Worm (Caenorhabditis elegans) whole organism, L1 larva: Measurements from ENCODE around the gene T28D9.4.

Source experiments
- egl-13 ChIP-seq: sonication (generic microtip); optimal IDR thresholded peaks from 2 replicates; lab custom pipeline; 2016; ENCODE audit warnings: missing genotype, missing genetic modification reagents, missing genetic modification characterization, missing compliant biosample characterization
- elt-3 ChIP-seq, 6 experiments: fragments of 150-350 bp in 1 of 6; sonication (generic microtip); optimal IDR thresholded peaks; 2 replicates each; lab custom pipeline; 2017 to 2018; ENCODE audit warnings: missing biosample characterization in 6 of 6, missing genetic modification characterization in 6 of 6, inconsistent platforms in 1 of 6
- fos-1 ChIP-seq: fragments of 150-350 bp; optimal IDR thresholded peaks from 2 replicates; lab custom pipeline; 2014; ENCODE audit warnings: missing biosample characterization, missing genetic modification characterization
- lin-13 ChIP-seq: fragments of 150-350 bp; optimal IDR thresholded peaks from 2 replicates; lab custom pipeline; 2014; ENCODE audit warnings: missing biosample characterization, missing genetic modification reagents, missing genetic modification characterization
- mep-1 ChIP-seq: fragments of 150-350 bp; optimal IDR thresholded peaks from 2 replicates; lab custom pipeline; 2014; ENCODE audit warnings: missing biosample characterization, missing genetic modification characterization
- nhr-12 ChIP-seq: sonication (generic microtip); optimal IDR thresholded peaks from 2 replicates; lab custom pipeline; 2017; ENCODE audit warnings: missing biosample characterization, missing genetic modification characterization
- nhr-76 ChIP-seq: sonication (generic microtip); optimal IDR thresholded peaks from 2 replicates; lab custom pipeline; 2017; ENCODE audit warnings: missing biosample characterization, missing genetic modification characterization
- rnt-1 ChIP-seq: sonication (generic microtip); optimal IDR thresholded peaks from 2 replicates; lab custom pipeline; 2016; ENCODE audit warnings: mild to moderate bottlenecking, missing genetic modification characterization, moderate library complexity, missing compliant biosample characterization
- snpc-4 ChIP-seq: fragments of 150-350 bp; optimal IDR thresholded peaks from 2 replicates; lab custom pipeline; 2014; ENCODE audit warnings: missing biosample characterization, missing genetic modification characterization
- unc-62 ChIP-seq: fragments of 150-350 bp; optimal IDR thresholded peaks from 2 replicates; lab custom pipeline; 2014; ENCODE audit warnings: missing biosample characterization, missing genetic modification reagents, missing genetic modification characterization
- zip-4 ChIP-seq: fragments of 200-800 bp; sonication (Bioruptor generic); optimal IDR thresholded peaks from 2 replicates; lab custom pipeline; 2018; ENCODE audit warnings: mild to moderate bottlenecking, missing genetic modification characterization, moderate library complexity, missing compliant biosample characterization
- ztf-4 ChIP-seq: fragments of 150-350 bp; optimal IDR thresholded peaks from 2 replicates; lab custom pipeline; 2014; ENCODE audit warnings: missing biosample characterization, missing genetic modification characterization

DNA sequence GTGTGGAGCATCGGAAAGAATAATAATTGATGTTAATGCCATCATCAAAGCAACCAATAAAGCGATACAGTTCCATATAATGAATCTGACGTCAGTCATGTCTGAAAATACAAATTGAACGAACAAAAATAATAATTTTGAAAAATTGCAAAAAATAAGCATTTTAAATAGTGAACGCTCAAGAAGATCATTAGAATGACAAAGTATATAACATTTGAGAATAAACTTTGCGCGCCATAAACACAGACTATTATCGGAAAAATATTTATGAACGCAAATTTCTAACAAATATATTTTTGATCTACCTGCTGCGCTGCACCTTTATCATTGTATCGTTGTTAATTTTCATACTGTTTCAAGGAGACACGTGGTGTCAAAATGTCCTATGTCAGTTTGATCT lies 24.7 kb downstream of the T28D9.4 start, which contains the start of gene R05G9.3:
- TF ChIP-seq fos-1 (tag; lab: Kevin White, UChicago) (no peak), unc-62 (GFP tag; lab: Kevin White, UChicago) (no peak), zip-4 (GFP tag; lab: Kevin White, UChicago) (no peak), mep-1 (tag; lab: Kevin White, UChicago) (no peak), ztf-4 (no peak), egl-13 (tag; lab: Kevin White, UChicago) (no peak), nhr-76 (tag; lab: Kevin White, UChicago) (no peak), snpc-4 (tag; lab: Kevin White, UChicago) (no peak), nhr-12 (tag; lab: Kevin White, UChicago) (no peak), rnt-1 (no peak), elt-3 (tag; optimal IDR thresholded peaks at IDR 0.05; lab: Kevin White, UChicago) (no peak), lin-13 (no peak)
